Fruit fly (Drosophila melanogaster) whole organism, embryonic: ENCODE measurements around the gene Ctr9.

Experiments
- Ada2b ChIP-seq: fragments of 200-800 bp; sonication (Bioruptor generic); IDR thresholded peaks from 2 replicates; pipeline ENCODE4 v1.3.6; 2022; ENCODE audit warnings: missing biosample characterization, missing genetic modification characterization
- Aef1 ChIP-seq: fragments of 200-800 bp; sonication (Bioruptor generic); IDR thresholded peaks from 3 replicates; pipeline ENCODE4 v1.3.6; 2022; ENCODE audit warnings: missing biosample characterization, missing genetic modification characterization
- Antp ChIP-seq: fragments of 200-800 bp; sonication (Bioruptor generic); optimal IDR thresholded peaks from 3 replicates; lab custom pipeline; 2016; ENCODE audit warnings: missing biosample characterization, missing genetic modification characterization
- BEAF-32 ChIP-seq: fragments of 200-800 bp; sonication (Bioruptor generic); optimal IDR thresholded peaks from 3 replicates; lab custom pipeline; 2017; ENCODE audit warnings: missing biosample characterization, missing genetic modification characterization, mild to moderate bottlenecking, moderate library complexity, missing genetic modification reagents
- Bgb ChIP-seq: fragments of 200-800 bp; sonication (Bioruptor generic); IDR thresholded peaks from 2 replicates; pipeline ENCODE4 v1.3.6; 2022; ENCODE audit warnings: missing biosample characterization, missing genetic modification characterization; ENCODE audit not compliant: partially characterized antibody
- CG10209 ChIP-seq: fragments of 200-800 bp; sonication (Bioruptor generic); optimal IDR thresholded peaks from 3 replicates; lab custom pipeline; 2017; ENCODE audit warnings: missing biosample characterization, mild to moderate bottlenecking, missing genetic modification characterization, missing genetic modification reagents
- CG10274 ChIP-seq: fragments of 200-800 bp; sonication (Bioruptor generic); optimal IDR thresholded peaks from 3 replicates; lab custom pipeline; 2017; ENCODE audit warnings: missing biosample characterization, mild to moderate bottlenecking, missing genetic modification characterization
- CG10543 ChIP-seq: fragments of 200-800 bp; sonication (Bioruptor generic); optimal IDR thresholded peaks from 3 replicates; lab custom pipeline; 2017; ENCODE audit warnings: missing biosample characterization, mild to moderate bottlenecking, missing genetic modification characterization, moderate library complexity
- CG11247 ChIP-seq: fragments of 200-800 bp; sonication (Bioruptor generic); IDR thresholded peaks from 2 replicates; pipeline ENCODE4 v1.3.6; 2022; ENCODE audit warnings: missing biosample characterization, missing genetic modification characterization
- CG12155 ChIP-seq: fragments of 200-800 bp; sonication (Bioruptor generic); optimal IDR thresholded peaks from 3 replicates; lab custom pipeline; 2016; ENCODE audit warnings: missing biosample characterization, missing genetic modification characterization
- CG12659 ChIP-seq: fragments of 200-800 bp; sonication (Bioruptor generic); optimal IDR thresholded peaks from 3 replicates; lab custom pipeline; 2017; ENCODE audit warnings: mild to moderate bottlenecking, missing biosample characterization, missing genetic modification reagents, missing genetic modification characterization
- CG13775 ChIP-seq: fragments of 200-800 bp; sonication (Bioruptor generic); optimal IDR thresholded peaks from 3 replicates; lab custom pipeline; 2017; ENCODE audit warnings: missing biosample characterization, mild to moderate bottlenecking, missing genetic modification characterization
- CG15696 ChIP-seq: fragments of 200-800 bp; sonication (Bioruptor generic); optimal IDR thresholded peaks from 2 replicates; lab custom pipeline; 2019; ENCODE audit warnings: missing biosample characterization, mild to moderate bottlenecking, missing genetic modification characterization, moderate library complexity
- CG1647 ChIP-seq: fragments of 200-800 bp; sonication (Bioruptor generic); optimal IDR thresholded peaks from 3 replicates; lab custom pipeline; 2016; ENCODE audit warnings: missing biosample characterization, missing genetic modification characterization
- CG17385 ChIP-seq: fragments of 200-800 bp; sonication (Bioruptor generic); optimal IDR thresholded peaks from 3 replicates; lab custom pipeline; 2018; ENCODE audit warnings: missing biosample characterization, mild to moderate bottlenecking, missing genetic modification characterization
- CG2116 ChIP-seq: fragments of 200-800 bp; sonication (Bioruptor generic); optimal IDR thresholded peaks from 3 replicates; lab custom pipeline; 2018; ENCODE audit warnings: missing biosample characterization, mild to moderate bottlenecking, missing genetic modification characterization
- CG3995 ChIP-seq: fragments of 200-800 bp; sonication (Bioruptor generic); optimal IDR thresholded peaks from 3 replicates; lab custom pipeline; 2016; ENCODE audit warnings: missing biosample characterization, missing genetic modification characterization
- CG7839 ChIP-seq: fragments of 200-800 bp; sonication (Bioruptor generic); optimal IDR thresholded peaks from 3 replicates; lab custom pipeline; 2018; ENCODE audit warnings: missing biosample characterization, mild to moderate bottlenecking, missing genetic modification characterization, moderate library complexity
- CG7928 ChIP-seq: fragments of 200-800 bp; sonication (Bioruptor generic); optimal IDR thresholded peaks from 2 replicates; lab custom pipeline; 2017; ENCODE audit warnings: missing biosample characterization, mild to moderate bottlenecking, missing genetic modification characterization
- CG8924 ChIP-seq: fragments of 200-800 bp; optimal IDR thresholded peaks from 3 replicates; lab custom pipeline; 2019; ENCODE audit warnings: missing biosample characterization, mild to moderate bottlenecking, missing genetic modification characterization, moderate library complexity
- CG8944 ChIP-seq: fragments of 200-800 bp; sonication (Bioruptor generic); optimal IDR thresholded peaks from 3 replicates; lab custom pipeline; 2016; ENCODE audit warnings: missing biosample characterization, missing genetic modification characterization
- CG9437 ChIP-seq: fragments of 200-800 bp; sonication (Bioruptor generic); optimal IDR thresholded peaks from 2 replicates; lab custom pipeline; 2018; ENCODE audit warnings: missing biosample characterization, mild to moderate bottlenecking, missing genetic modification characterization
- CG9876 ChIP-seq: fragments of 200-800 bp; sonication (Bioruptor generic); optimal IDR thresholded peaks from 2 replicates; lab custom pipeline; 2016; ENCODE audit warnings: missing biosample characterization, missing genetic modification characterization
- Camta ChIP-seq: fragments of 200-800 bp; sonication (Bioruptor generic); optimal IDR thresholded peaks from 2 replicates; lab custom pipeline; 2016; ENCODE audit warnings: missing biosample characterization, missing genetic modification characterization
- Deaf1 ChIP-seq: fragments of 200-800 bp; optimal IDR thresholded peaks from 3 replicates; lab custom pipeline; 2019; ENCODE audit warnings: missing biosample characterization, mild to moderate bottlenecking, missing genetic modification characterization, moderate library complexity
- Fer3 ChIP-seq: fragments of 200-800 bp; sonication (Bioruptor generic); optimal IDR thresholded peaks from 2 replicates; lab custom pipeline; 2018; ENCODE audit warnings: missing biosample characterization, mild to moderate bottlenecking, missing genetic modification characterization, moderate library complexity
- Hr3 ChIP-seq: fragments of 200-800 bp; sonication (Bioruptor generic); optimal IDR thresholded peaks from 3 replicates; lab custom pipeline; 2016; ENCODE audit warnings: missing biosample characterization, missing genetic modification characterization
- Sin3A ChIP-seq: fragments of >200 bp; optimal IDR thresholded peaks from 2 replicates; lab custom pipeline; 2018
- Sry-β ChIP-seq: fragments of 200-800 bp; sonication (Bioruptor generic); optimal IDR thresholded peaks from 2 replicates; lab custom pipeline; 2018; ENCODE audit warnings: missing biosample characterization, mild to moderate bottlenecking, missing genetic modification characterization, moderate library complexity
- ara ChIP-seq: fragments of 200-800 bp; sonication (Bioruptor generic); IDR thresholded peaks from 2 replicates; pipeline ENCODE4 v1.3.6; 2022; ENCODE audit warnings: missing biosample characterization, missing genetic modification characterization
- ato ChIP-seq: fragments of 200-800 bp; sonication (Bioruptor generic); IDR thresholded peaks from 2 replicates; pipeline ENCODE4 v1.3.6; 2022; ENCODE audit warnings: missing biosample characterization, missing genetic modification characterization; ENCODE audit not compliant: partially characterized antibody
- az2 ChIP-seq: fragments of 200-800 bp; sonication (Bioruptor generic); optimal IDR thresholded peaks from 3 replicates; lab custom pipeline; 2016; ENCODE audit warnings: missing biosample characterization, missing genetic modification characterization
- bsh ChIP-seq, 2 experiments: fragments of 200-800 bp; sonication (Bioruptor generic); optimal IDR thresholded peaks; 2 replicates each; lab custom pipeline; 2017 to 2018; ENCODE audit warnings: mild to moderate bottlenecking in 2 of 2, missing biosample characterization in 2 of 2, missing genetic modification characterization in 2 of 2, moderate library complexity in 1 of 2
- caup ChIP-seq: fragments of 200-800 bp; sonication (Bioruptor generic); optimal IDR thresholded peaks from 3 replicates; lab custom pipeline; 2017; ENCODE audit warnings: missing biosample characterization, mild to moderate bottlenecking, missing genetic modification characterization, moderate library complexity; ENCODE audit not compliant: severe bottlenecking
- crp ChIP-seq, 2 experiments: fragments of 200-800 bp; sonication (Bioruptor generic); optimal IDR thresholded peaks; 2 replicates in 1 of 2; 3 replicates in 1 of 2; lab custom pipeline; 2017; ENCODE audit warnings: missing biosample characterization in 2 of 2, missing genetic modification characterization in 2 of 2, mild to moderate bottlenecking in 1 of 2, moderate library complexity in 1 of 2
- da ChIP-seq: fragments of 200-800 bp; sonication (Bioruptor generic); optimal IDR thresholded peaks from 2 replicates; lab custom pipeline; 2016; ENCODE audit warnings: missing biosample characterization, missing genetic modification characterization
- danr ChIP-seq: fragments of 200-800 bp; sonication (Bioruptor generic); IDR thresholded peaks from 2 replicates; pipeline ENCODE4 v1.3.6; 2022; ENCODE audit warnings: missing biosample characterization, missing genetic modification characterization
- ewg ChIP-seq: fragments of 200-800 bp; sonication (Bioruptor generic); optimal IDR thresholded peaks from 3 replicates; lab custom pipeline; 2017; ENCODE audit warnings: mild to moderate bottlenecking, missing biosample characterization, missing genetic modification reagents, missing genetic modification characterization
- fru ChIP-seq: fragments of >200 bp; optimal IDR thresholded peaks from 2 replicates; lab custom pipeline; 2017
- insv ChIP-seq, 2 experiments: fragments of 200-800 bp; sonication (Bioruptor generic); optimal IDR thresholded peaks; 3 replicates each; lab custom pipeline; 2016 to 2018; ENCODE audit warnings: missing biosample characterization in 2 of 2, missing genetic modification characterization in 2 of 2
- jumu ChIP-seq: fragments of 200-800 bp; sonication (Bioruptor generic); optimal IDR thresholded peaks from 3 replicates; lab custom pipeline; 2016; ENCODE audit warnings: missing biosample characterization, missing genetic modification characterization
- lab ChIP-seq: fragments of 200-800 bp; sonication (Bioruptor generic); optimal IDR thresholded peaks from 3 replicates; lab custom pipeline; 2017; ENCODE audit warnings: missing biosample characterization, missing genetic modification characterization, mild to moderate bottlenecking, moderate library complexity, missing genetic modification reagents
- lola ChIP-seq, 3 experiments: fragments of >200 bp in 2 of 3; fragments of 200-800 bp in 1 of 3; sonication (Bioruptor generic) in 1 of 3; optimal IDR thresholded peaks; 2 replicates each; lab custom pipeline; 2017 to 2019; ENCODE audit warnings: missing biosample characterization in 3 of 3, missing genetic modification characterization in 3 of 3, mild to moderate bottlenecking in 1 of 3, moderate library complexity in 1 of 3
- pan ChIP-seq, 4 experiments: fragments of >200 bp in 3 of 4; fragments of 200-800 bp in 1 of 4; sonication (Bioruptor generic) in 1 of 4; optimal IDR thresholded peaks in 3 of 4; IDR thresholded peaks in 1 of 4; 2 replicates each; pipeline versions ENCODE4 v1.3.6 to Lab custom; 2017 to 2022; ENCODE audit warnings: missing biosample characterization in 2 of 4, missing genetic modification characterization in 2 of 4, mixed read lengths in 1 of 4
- prd ChIP-seq, 3 experiments: fragments of >200 bp in 2 of 3; fragments of 200-800 bp in 1 of 3; sonication (Bioruptor generic) in 1 of 3; optimal IDR thresholded peaks in 2 of 3; IDR thresholded peaks in 1 of 3; 2 replicates in 2 of 3; 3 replicates in 1 of 3; pipeline versions ENCODE4 v1.3.6 to Lab custom; 2017 to 2022; ENCODE audit warnings: missing biosample characterization in 1 of 3, missing genetic modification characterization in 1 of 3
- so ChIP-seq: fragments of 200-800 bp; sonication (Bioruptor generic); IDR thresholded peaks from 3 replicates; pipeline ENCODE4 v1.3.6; 2022; ENCODE audit warnings: missing biosample characterization, missing genetic modification characterization
- sob ChIP-seq: fragments of 200-800 bp; sonication (Bioruptor generic); IDR thresholded peaks from 2 replicates; pipeline ENCODE4 v1.3.6; 2022; ENCODE audit warnings: missing biosample characterization, missing genetic modification characterization
- usp ChIP-seq: fragments of >200 bp; optimal IDR thresholded peaks from 2 replicates; lab custom pipeline; 2017; ENCODE audit warnings: missing biosample characterization, missing genetic modification characterization

Gene Ctr9

dm6 chr3L:1342133-1342580 lies 35.1 kb downstream of the Ctr9 start, which contains the start of gene indra:
indra (minus strand) TSS chr3L:1342403.
- peak; percentile 56 for TF ChIP-seq CG8944
- 0 out of 2 replicates have a peak, but pooled peaks have one; percentile 40 for TF ChIP-seq Ada2b (GFP tag; lab: Robert Waterston, UW)
- TF ChIP-seq lola (GFP tag; optimal IDR thresholded peaks at IDR 0.05; lab: Kevin White, UChicago) = peak in 1 of 3 experiments; percentile 53
- TF ChIP-seq pan (optimal IDR thresholded peaks at IDR 0.05; lab: Kevin White, UChicago) = no peak
- no peak for TF ChIP-seq pan (GFP tag; optimal IDR thresholded peaks at IDR 0.05 in 1 of 2, IDR thresholded peaks at IDR 0.05 in 1 of 2)
- TF ChIP-seq Bgb (GFP tag; lab: Robert Waterston, UW) = peak; percentile 64
- peak; percentile 97 for TF ChIP-seq CG2116 (GFP tag; lab: Kevin White, UChicago)
- no peak for TF ChIP-seq Sry-β
- TF ChIP-seq CG9437 (GFP tag; lab: Kevin White, UChicago) = peak; percentile 96
- TF ChIP-seq insv (GFP tag; optimal IDR thresholded peaks at IDR 0.05; lab: Kevin White, UChicago) = peak in 1 of 2 experiments; percentile 54
- peak; percentile 61 for TF ChIP-seq Antp (GFP tag; lab: Kevin White, UChicago)
- peak in 1 of 2 experiments; percentile 39 for TF ChIP-seq bsh (GFP tag; optimal IDR thresholded peaks at IDR 0.05; lab: Kevin White, UChicago)
- peak; percentile 31; the same call in 1 of the 2 replicates for TF ChIP-seq CG11247 (GFP tag; lab: Robert Waterston, UW)
- TF ChIP-seq CG12155 (GFP tag; lab: Kevin White, UChicago) = peak; percentile 57
- TF ChIP-seq CG9876 (GFP tag; lab: Kevin White, UChicago) = peak; percentile 52
- TF ChIP-seq fru (lab: Kevin White, UChicago) = no peak
- TF ChIP-seq CG10543 = peak; percentile 44
- TF ChIP-seq caup (GFP tag; lab: Kevin White, UChicago) = peak; percentile 24
- TF ChIP-seq Hr3 (GFP tag; lab: Kevin White, UChicago) = peak; percentile 53
- no peak for TF ChIP-seq CG7928 (GFP tag; lab: Kevin White, UChicago)
- no peak for TF ChIP-seq lab (GFP tag; lab: Kevin White, UChicago)
- TF ChIP-seq CG7839 (tag; lab: Kevin White, UChicago) = no peak
- no peak for TF ChIP-seq so (GFP tag; lab: Robert Waterston, UW)
- no peak for TF ChIP-seq Deaf1 (tag; lab: Kevin White, UChicago)
- TF ChIP-seq CG17385 (GFP tag; lab: Kevin White, UChicago) = peak; percentile 46
- peak; percentile 81 for TF ChIP-seq Sin3A
- peak; percentile 38 for TF ChIP-seq az2 (GFP tag; lab: Kevin White, UChicago)
- peak; percentile 38; the same call in 1 of the 3 replicates for TF ChIP-seq Aef1 (GFP tag; lab: Robert Waterston, UW)
- TF ChIP-seq ara (GFP tag; lab: Robert Waterston, UW) = no peak
- TF ChIP-seq CG13775 (GFP tag; lab: Kevin White, UChicago) = peak; percentile 67
- no peak for TF ChIP-seq prd (optimal IDR thresholded peaks at IDR 0.05; lab: Kevin White, UChicago)
- peak; percentile 45; the same call in 1 of the 3 replicates for TF ChIP-seq prd (GFP tag; IDR thresholded peaks at IDR 0.05; lab: Robert Waterston, UW)
- peak; percentile 1 for TF ChIP-seq da (GFP tag; lab: Kevin White, UChicago)
- TF ChIP-seq Fer3 (tag; lab: Kevin White, UChicago) = peak; percentile 7
- peak; percentile 45; the same call in 1 of the 2 replicates for TF ChIP-seq ato (GFP tag; lab: Robert Waterston, UW)
- TF ChIP-seq CG3995 (GFP tag; lab: Kevin White, UChicago) = peak; percentile 91
- TF ChIP-seq usp (GFP tag; lab: Kevin White, UChicago) = no peak
- peak; percentile 24 for TF ChIP-seq Camta (GFP tag; lab: Kevin White, UChicago)
- peak; percentile 58 for TF ChIP-seq CG1647 (GFP tag; lab: Kevin White, UChicago)
- peak; percentile 52 for TF ChIP-seq jumu
- no peak for TF ChIP-seq crp (GFP tag; optimal IDR thresholded peaks at IDR 0.05; lab: Kevin White, UChicago)
- 0 out of 2 replicates have a peak, but pooled peaks have one; percentile 46 for TF ChIP-seq danr (GFP tag; lab: Robert Waterston, UW)
- peak; percentile 75 for TF ChIP-seq BEAF-32 (GFP tag; lab: Kevin White, UChicago)
- peak; percentile 56 for TF ChIP-seq CG15696 (tag; lab: Kevin White, UChicago)
- peak; percentile 10 for TF ChIP-seq CG10209 (GFP tag; lab: Kevin White, UChicago)
- TF ChIP-seq sob (GFP tag; lab: Robert Waterston, UW) = 0 out of 2 replicates have a peak, but pooled peaks have one; percentile 33
- peak; percentile 81 for TF ChIP-seq CG12659 (GFP tag; lab: Kevin White, UChicago)
- peak; percentile 7 for TF ChIP-seq CG10274 (GFP tag; lab: Kevin White, UChicago)
- TF ChIP-seq CG8924 (tag; lab: Kevin White, UChicago) = peak; percentile 55
- TF ChIP-seq ewg = peak; percentile 54
